Fruit fly (Drosophila melanogaster) whole organism, embryonic: ENCODE results near the gene CG34138.

Source experiments
- Abd-B ChIP-seq: fragments of 200-800 bp; sonication (Bioruptor generic); optimal IDR thresholded peaks from 2 replicates; lab custom pipeline; 2018; ENCODE audit warnings: missing biosample characterization, mild to moderate bottlenecking, missing genetic modification characterization, moderate library complexity
- Atf3 ChIP-seq: fragments of 200-800 bp; sonication (Bioruptor generic); optimal IDR thresholded peaks from 3 replicates; lab custom pipeline; 2016; ENCODE audit warnings: missing biosample characterization, missing genetic modification characterization
- Bgb ChIP-seq: fragments of 200-800 bp; sonication (Bioruptor generic); IDR thresholded peaks from 2 replicates; pipeline ENCODE4 v1.3.6; 2022; ENCODE audit warnings: missing biosample characterization, missing genetic modification characterization; ENCODE audit not compliant: partially characterized antibody
- Blimp-1 ChIP-seq: fragments of 200-800 bp; sonication (Bioruptor generic); optimal IDR thresholded peaks from 3 replicates; lab custom pipeline; 2018; ENCODE audit warnings: missing biosample characterization, missing genetic modification characterization, mild to moderate bottlenecking, moderate library complexity, missing genetic modification reagents
- CG10565 ChIP-seq: fragments of 200-800 bp; sonication (Bioruptor generic); optimal IDR thresholded peaks from 3 replicates; lab custom pipeline; 2016; ENCODE audit warnings: missing biosample characterization, mild to moderate bottlenecking, missing genetic modification characterization
- CG11085 ChIP-seq: fragments of 200-800 bp; sonication (Bioruptor generic); IDR thresholded peaks from 2 replicates; pipeline ENCODE4 v1.3.6; 2022; ENCODE audit warnings: missing biosample characterization, missing genetic modification characterization
- CG11093 ChIP-seq: fragments of 200-800 bp; sonication (Bioruptor generic); IDR thresholded peaks from 3 replicates; pipeline ENCODE4 v1.3.6; 2022; ENCODE audit warnings: missing biosample characterization, missing genetic modification characterization
- CG1233 ChIP-seq: fragments of 200-800 bp; sonication (Bioruptor generic); optimal IDR thresholded peaks from 4 replicates; lab custom pipeline; 2018; ENCODE audit warnings: missing biosample characterization, mild to moderate bottlenecking, missing genetic modification characterization
- CG13123 ChIP-seq: fragments of 200-800 bp; sonication (Bioruptor generic); optimal IDR thresholded peaks from 2 replicates; lab custom pipeline; 2016; ENCODE audit warnings: missing biosample characterization, missing genetic modification characterization
- CG14050 ChIP-seq: fragments of 200-800 bp; sonication (Bioruptor generic); IDR thresholded peaks from 3 replicates; pipeline ENCODE4 v1.3.6; 2022; ENCODE audit warnings: missing biosample characterization, missing genetic modification characterization
- CG14441 ChIP-seq: fragments of 200-800 bp; sonication (Bioruptor generic); IDR thresholded peaks from 2 replicates; pipeline ENCODE4 v1.3.6; 2022; ENCODE audit warnings: missing biosample characterization, missing genetic modification characterization
- CG15269 ChIP-seq: fragments of 200-800 bp; sonication (Bioruptor generic); optimal IDR thresholded peaks from 2 replicates; lab custom pipeline; 2018; ENCODE audit warnings: missing biosample characterization, mild to moderate bottlenecking, missing genetic modification characterization, moderate library complexity
- CG18011 ChIP-seq: fragments of 200-800 bp; sonication (Bioruptor generic); optimal IDR thresholded peaks from 2 replicates; lab custom pipeline; 2017; ENCODE audit warnings: missing biosample characterization, missing genetic modification characterization, mild to moderate bottlenecking, moderate library complexity, missing genotype
- CG1832 ChIP-seq: fragments of 200-800 bp; sonication (Bioruptor generic); optimal IDR thresholded peaks from 2 replicates; lab custom pipeline; 2017; ENCODE audit warnings: missing biosample characterization, mild to moderate bottlenecking, missing genetic modification characterization, inconsistent platforms
- CG18619 ChIP-seq: fragments of 200-800 bp; sonication (Bioruptor generic); optimal IDR thresholded peaks from 3 replicates; lab custom pipeline; 2017; ENCODE audit warnings: missing biosample characterization, mild to moderate bottlenecking, missing genetic modification characterization
- CG30431 ChIP-seq: fragments of 200-800 bp; sonication (Bioruptor generic); optimal IDR thresholded peaks from 2 replicates; lab custom pipeline; 2017; ENCODE audit warnings: missing biosample characterization, missing genetic modification characterization
- CG31365 ChIP-seq: fragments of 200-800 bp; sonication (Bioruptor generic); optimal IDR thresholded peaks from 2 replicates; lab custom pipeline; 2018; ENCODE audit warnings: missing biosample characterization, mild to moderate bottlenecking, missing genetic modification characterization
- CG4424 ChIP-seq: fragments of 200-800 bp; sonication (Bioruptor generic); optimal IDR thresholded peaks from 3 replicates; lab custom pipeline; 2016; ENCODE audit warnings: missing biosample characterization, missing genetic modification characterization
- CG8089 ChIP-seq: fragments of 200-800 bp; sonication (Bioruptor generic); optimal IDR thresholded peaks from 3 replicates; lab custom pipeline; 2016; ENCODE audit warnings: missing biosample characterization, missing genetic modification characterization
- CG8765 ChIP-seq: fragments of 200-800 bp; sonication (Bioruptor generic); IDR thresholded peaks from 2 replicates; pipeline ENCODE4 v1.3.6; 2022; ENCODE audit warnings: missing biosample characterization, missing genetic modification characterization
- Dad ChIP-seq: fragments of 200-800 bp; sonication (Bioruptor generic); optimal IDR thresholded peaks from 3 replicates; lab custom pipeline; 2016; ENCODE audit warnings: missing biosample characterization, missing genetic modification characterization
- Doc3 ChIP-seq: fragments of 200-800 bp; sonication (Bioruptor generic); IDR thresholded peaks from 3 replicates; pipeline ENCODE4 v1.3.6; 2022; ENCODE audit warnings: missing biosample characterization, missing genetic modification characterization; ENCODE audit not compliant: partially characterized antibody
- Hsf ChIP-seq: fragments of 200-800 bp; sonication (Bioruptor generic); optimal IDR thresholded peaks from 3 replicates; lab custom pipeline; 2016; ENCODE audit warnings: missing biosample characterization, missing genetic modification characterization
- Lhr ChIP-seq: fragments of 200-800 bp; sonication (Bioruptor generic); optimal IDR thresholded peaks from 3 replicates; lab custom pipeline; 2017; ENCODE audit warnings: mild to moderate bottlenecking, missing biosample characterization, missing genetic modification reagents, missing genetic modification characterization
- Mes4 ChIP-seq: fragments of 200-800 bp; sonication (Bioruptor generic); optimal IDR thresholded peaks from 2 replicates; lab custom pipeline; 2016; ENCODE audit warnings: missing biosample characterization, missing genetic modification characterization
- NFAT ChIP-seq: fragments of 200-800 bp; sonication (Bioruptor generic); IDR thresholded peaks from 2 replicates; pipeline ENCODE4 v1.3.6; 2022; ENCODE audit warnings: missing biosample characterization, missing genetic modification characterization
- Spps ChIP-seq: fragments of 200-800 bp; sonication (Bioruptor generic); optimal IDR thresholded peaks from 2 replicates; lab custom pipeline; 2018; ENCODE audit warnings: missing biosample characterization, mild to moderate bottlenecking, missing genetic modification characterization
- ap ChIP-seq: fragments of 200-800 bp; sonication (Bioruptor generic); IDR thresholded peaks from 2 replicates; pipeline ENCODE4 v1.3.6; 2022; ENCODE audit warnings: missing biosample characterization, missing genetic modification characterization
- ash1 ChIP-seq: fragments of 200-800 bp; sonication (Bioruptor generic); optimal IDR thresholded peaks from 2 replicates; lab custom pipeline; 2018; ENCODE audit warnings: missing biosample characterization, mild to moderate bottlenecking, missing genetic modification characterization
- az2 ChIP-seq: fragments of 200-800 bp; sonication (Bioruptor generic); optimal IDR thresholded peaks from 3 replicates; lab custom pipeline; 2016; ENCODE audit warnings: missing biosample characterization, missing genetic modification characterization
- bcd ChIP-seq: fragments of 200-800 bp; sonication (Bioruptor generic); optimal IDR thresholded peaks from 2 replicates; lab custom pipeline; 2017; ENCODE audit warnings: missing biosample characterization, mild to moderate bottlenecking, missing genetic modification characterization
- bowl ChIP-seq: fragments of 200-800 bp; sonication (Bioruptor generic); IDR thresholded peaks from 2 replicates; pipeline ENCODE4 v1.3.6; 2022; ENCODE audit warnings: missing biosample characterization, missing genetic modification characterization
- chm ChIP-seq: fragments of 200-800 bp; sonication (Bioruptor generic); IDR thresholded peaks from 2 replicates; pipeline ENCODE4 v1.3.6; 2022; ENCODE audit warnings: missing biosample characterization, missing genetic modification characterization
- ci ChIP-seq: fragments of 200-800 bp; sonication (Bioruptor generic); IDR thresholded peaks from 3 replicates; pipeline ENCODE4 v1.3.6; 2022; ENCODE audit warnings: missing biosample characterization, missing genetic modification characterization
- crol ChIP-seq: fragments of 200-800 bp; sonication (Bioruptor generic); IDR thresholded peaks from 2 replicates; pipeline ENCODE4 v1.3.6; 2022; ENCODE audit warnings: missing biosample characterization, missing genetic modification characterization
- dati ChIP-seq: fragments of 200-800 bp; sonication (Bioruptor generic); IDR thresholded peaks from 2 replicates; pipeline ENCODE4 v1.3.6; 2022; ENCODE audit warnings: missing biosample characterization, missing genetic modification characterization
- ems ChIP-seq: fragments of 200-800 bp; sonication (Bioruptor generic); optimal IDR thresholded peaks from 3 replicates; lab custom pipeline; 2016; ENCODE audit warnings: missing biosample characterization, missing genetic modification characterization
- gcm ChIP-seq: fragments of 200-800 bp; sonication (Bioruptor generic); optimal IDR thresholded peaks from 2 replicates; lab custom pipeline; 2019; ENCODE audit warnings: missing biosample characterization, mild to moderate bottlenecking, missing genetic modification characterization, moderate library complexity
- gcm2 ChIP-seq: fragments of 200-800 bp; sonication (Bioruptor generic); optimal IDR thresholded peaks from 2 replicates; lab custom pipeline; 2016; ENCODE audit warnings: missing biosample characterization, missing genetic modification characterization
- ham ChIP-seq: fragments of 200-800 bp; sonication (Bioruptor generic); IDR thresholded peaks from 2 replicates; pipeline ENCODE4 v1.3.6; 2022; ENCODE audit warnings: missing biosample characterization, missing genetic modification characterization
- hbn ChIP-seq: fragments of 200-800 bp; sonication (Bioruptor generic); IDR thresholded peaks from 2 replicates; pipeline ENCODE4 v1.3.6; 2022; ENCODE audit warnings: missing biosample characterization, missing genetic modification characterization; ENCODE audit not compliant: partially characterized antibody
- klu ChIP-seq: fragments of 200-800 bp; sonication (Bioruptor generic); IDR thresholded peaks from 2 replicates; pipeline ENCODE4 v1.3.6; 2022; ENCODE audit warnings: missing biosample characterization, missing genetic modification characterization
- knrl ChIP-seq: fragments of 200-800 bp; sonication (Bioruptor generic); IDR thresholded peaks from 3 replicates; pipeline ENCODE4 v1.3.6; 2022; ENCODE audit warnings: missing biosample characterization, missing genetic modification characterization; ENCODE audit not compliant: partially characterized antibody
- lbe ChIP-seq: fragments of 200-800 bp; sonication (Bioruptor generic); optimal IDR thresholded peaks from 2 replicates; lab custom pipeline; 2016; ENCODE audit warnings: missing biosample characterization, mild to moderate bottlenecking, missing genetic modification characterization
- lov ChIP-seq, 2 experiments: fragments of 200-800 bp in 1 of 2; fragments of >200 bp in 1 of 2; sonication (Bioruptor generic) in 1 of 2; IDR thresholded peaks in 1 of 2; optimal IDR thresholded peaks in 1 of 2; 2 replicates in 1 of 2; 3 replicates in 1 of 2; pipeline versions ENCODE4 v1.3.6 to Lab custom; 2017 to 2022; ENCODE audit warnings: missing biosample characterization in 1 of 2, missing genetic modification characterization in 1 of 2
- p53 ChIP-seq: fragments of 200-800 bp; sonication (Bioruptor generic); optimal IDR thresholded peaks from 2 replicates; lab custom pipeline; 2016; ENCODE audit warnings: missing biosample characterization, missing genetic modification characterization
- sr ChIP-seq: fragments of 200-800 bp; sonication (Bioruptor generic); IDR thresholded peaks from 3 replicates; pipeline ENCODE4 v1.3.6; 2022; ENCODE audit warnings: missing biosample characterization, missing genetic modification characterization
- tio ChIP-seq: fragments of 200-800 bp; sonication (Bioruptor generic); optimal IDR thresholded peaks from 2 replicates; lab custom pipeline; 2017; ENCODE audit warnings: missing biosample characterization, missing genetic modification characterization, inconsistent platforms
- toy ChIP-seq: fragments of 200-800 bp; sonication (Bioruptor generic); IDR thresholded peaks from 2 replicates; pipeline ENCODE4 v1.3.6; 2022; ENCODE audit warnings: missing biosample characterization, missing genetic modification characterization
- vfl ChIP-seq: fragments of 200-800 bp; sonication (Bioruptor generic); optimal IDR thresholded peaks from 2 replicates; lab custom pipeline; 2016; ENCODE audit warnings: missing biosample characterization, missing genetic modification characterization

The CG34138 gene

dm6 chr3R:19648289-19648916, 13.7 kb downstream of the CG34138 start, which contains the start of the genes CG6195 and CG31220 (continued):
- no peak for TF ChIP-seq CG4424
- no peak for TF ChIP-seq chm (GFP tag; lab: Robert Waterston, UW)
- no peak for TF ChIP-seq CG15269 (tag; lab: Kevin White, UChicago)
- TF ChIP-seq Bgb (GFP tag; lab: Robert Waterston, UW) = peak; percentile 37; the same call in 1 of the 2 replicates
- TF ChIP-seq CG30431 (GFP tag; lab: Kevin White, UChicago) = no peak
- TF ChIP-seq CG18011 = no peak
- no peak for TF ChIP-seq Blimp-1 (GFP tag; lab: Kevin White, UChicago)
- TF ChIP-seq Spps (tag; lab: Kevin White, UChicago) = no peak
- no peak; the same call in 1 of the 3 replicates for TF ChIP-seq knrl (GFP tag; lab: Robert Waterston, UW)
- TF ChIP-seq bcd = peak; percentile 28
- TF ChIP-seq dati (GFP tag; lab: Robert Waterston, UW) = no peak
- TF ChIP-seq ci (GFP tag; lab: Robert Waterston, UW) = peak; percentile 81
- peak; percentile 33; the same call in 1 of the 2 replicates for TF ChIP-seq hbn (GFP tag; lab: Robert Waterston, UW)
- TF ChIP-seq Lhr (GFP tag; lab: Kevin White, UChicago) = peak; percentile 40
- TF ChIP-seq CG31365 (tag; lab: Kevin White, UChicago) = peak; percentile 33
- TF ChIP-seq ems = no peak
- peak; percentile 14 for TF ChIP-seq Hsf
- TF ChIP-seq Atf3 (GFP tag; lab: Kevin White, UChicago) = no peak
- TF ChIP-seq toy (GFP tag; lab: Robert Waterston, UW) = peak; percentile 46
- TF ChIP-seq CG1233 (GFP tag; lab: Kevin White, UChicago) = no peak
- TF ChIP-seq CG8089 (GFP tag; lab: Kevin White, UChicago) = peak; percentile 23
- no peak for TF ChIP-seq ham
- TF ChIP-seq CG10565 = no peak
- no peak for TF ChIP-seq CG13123 (GFP tag; lab: Kevin White, UChicago)
- no peak for TF ChIP-seq vfl
- no peak for TF ChIP-seq lbe
- TF ChIP-seq Abd-B = no peak
- TF ChIP-seq CG8765 (GFP tag; lab: Robert Waterston, UW) = no peak
- no peak for TF ChIP-seq gcm (GFP tag; lab: Kevin White, UChicago)
- no peak for TF ChIP-seq ap (GFP tag; lab: Robert Waterston, UW)
- TF ChIP-seq klu (GFP tag; lab: Robert Waterston, UW) = no peak
- TF ChIP-seq Mes4 (GFP tag; lab: Kevin White, UChicago) = peak; percentile 28
- TF ChIP-seq NFAT (GFP tag; lab: Robert Waterston, UW) = peak; percentile 60; the same call in 1 of the 2 replicates
- no peak for TF ChIP-seq CG14441 (GFP tag; lab: Robert Waterston, UW)
- TF ChIP-seq p53 = no peak
- no peak for TF ChIP-seq sr (GFP tag; lab: Robert Waterston, UW)
- TF ChIP-seq CG18619 (GFP tag; lab: Kevin White, UChicago) = no peak
- no peak for TF ChIP-seq lov (optimal IDR thresholded peaks at IDR 0.05; lab: Kevin White, UChicago)
- no peak for TF ChIP-seq lov (GFP tag; IDR thresholded peaks at IDR 0.05; lab: Robert Waterston, UW)
- TF ChIP-seq gcm2 (GFP tag; lab: Kevin White, UChicago) = no peak
- TF ChIP-seq tio (GFP tag; lab: Kevin White, UChicago) = no peak
- no peak for TF ChIP-seq bowl (GFP tag; lab: Robert Waterston, UW)
- TF ChIP-seq CG11085 (GFP tag; lab: Robert Waterston, UW) = no peak
- no peak for TF ChIP-seq ash1 (GFP tag; lab: Kevin White, UChicago)
- no peak for TF ChIP-seq crol
- no peak for TF ChIP-seq Doc3
- no peak for TF ChIP-seq CG11093 (GFP tag; lab: Robert Waterston, UW)
- TF ChIP-seq Dad (GFP tag; lab: Kevin White, UChicago) = peak; percentile 2
- TF ChIP-seq CG14050 (GFP tag; lab: Robert Waterston, UW) = no peak
- TF ChIP-seq CG1832 (GFP tag; lab: Kevin White, UChicago) = no peak
- peak; percentile 13 for TF ChIP-seq az2 (GFP tag; lab: Kevin White, UChicago)
